Fruit fly (Drosophila melanogaster) whole organism, wandering third instar larva: ENCODE results near the gene Coq3.

Source experiments
- Abd-B ChIP-seq: fragments of >200 bp; optimal IDR thresholded peaks from 2 replicates; lab custom pipeline; 2017; ENCODE audit warnings: missing biosample characterization, missing genetic modification characterization
- CG32264 ChIP-seq: fragments of 200-800 bp; sonication (Bioruptor generic); optimal IDR thresholded peaks from 2 replicates; lab custom pipeline; 2016; ENCODE audit warnings: missing biosample characterization, missing genetic modification characterization
- CG9705 ChIP-seq: fragments of 200-800 bp; sonication (Bioruptor generic); optimal IDR thresholded peaks from 2 replicates; lab custom pipeline; 2018; ENCODE audit warnings: missing biosample characterization, mild to moderate bottlenecking, missing genetic modification characterization
- CrebA ChIP-seq: fragments of 200-800 bp; sonication (Bioruptor generic); optimal IDR thresholded peaks from 2 replicates; lab custom pipeline; 2016; ENCODE audit warnings: missing biosample characterization, mild to moderate bottlenecking, missing genetic modification characterization, borderline replicate concordance
- Dif ChIP-seq: fragments of 200-275, 200-300 bp; sonication (Bioruptor generic); optimal IDR thresholded peaks from 2 replicates; lab custom pipeline; 2018; ENCODE audit warnings: missing biosample characterization, missing genetic modification characterization; ENCODE audit not compliant: partially characterized antibody
- GATAd ChIP-seq: sonication (Bioruptor generic); optimal IDR thresholded peaks from 2 replicates; lab custom pipeline; 2016; ENCODE audit warnings: missing biosample characterization, missing genetic modification characterization
- HLH106 ChIP-seq: fragments of 200-800 bp; optimal IDR thresholded peaks from 3 replicates; lab custom pipeline; 2019; ENCODE audit warnings: missing biosample characterization, mild to moderate bottlenecking, missing genetic modification characterization, moderate library complexity
- Hnf4 ChIP-seq: fragments of 200-800 bp; sonication (Bioruptor generic); optimal IDR thresholded peaks from 2 replicates; lab custom pipeline; 2016; ENCODE audit warnings: missing biosample characterization, mild to moderate bottlenecking, missing genetic modification characterization
- Hr78 ChIP-seq: fragments of >200 bp; optimal IDR thresholded peaks from 2 replicates; lab custom pipeline; 2017; ENCODE audit warnings: missing biosample characterization, missing genetic modification characterization
- Hr83 ChIP-seq: fragments of 200-300 bp; sonication (Bioruptor generic); optimal IDR thresholded peaks from 2 replicates; lab custom pipeline; 2016; ENCODE audit warnings: missing biosample characterization, mild to moderate bottlenecking, missing genetic modification characterization, moderate library complexity; ENCODE audit not compliant: poor library complexity, severe bottlenecking
- Jra ChIP-seq: sonication (Bioruptor generic); optimal IDR thresholded peaks from 2 replicates; lab custom pipeline; 2016; ENCODE audit warnings: missing biosample characterization, missing genetic modification characterization
- Mio ChIP-seq: sonication (Bioruptor generic); optimal IDR thresholded peaks from 2 replicates; lab custom pipeline; 2016; ENCODE audit warnings: missing biosample characterization, missing genetic modification characterization
- Myc ChIP-seq: fragments of >200 bp; optimal IDR thresholded peaks from 2 replicates; lab custom pipeline; 2017
- N ChIP-seq: fragments of >200 bp; optimal IDR thresholded peaks from 2 replicates; lab custom pipeline; 2018; ENCODE audit warnings: missing biosample characterization, missing external identifiers, missing genetic modification characterization
- OdsH ChIP-seq: fragments of 200-800 bp; sonication (Bioruptor generic); optimal IDR thresholded peaks from 2 replicates; lab custom pipeline; 2016; ENCODE audit warnings: missing biosample characterization, mild to moderate bottlenecking, missing genetic modification characterization
- Rel ChIP-seq, 2 experiments: fragments of 200-800 bp; sonication (Bioruptor generic) in 1 of 2; optimal IDR thresholded peaks; 2 replicates in 1 of 2; 3 replicates in 1 of 2; lab custom pipeline; 2016 to 2019; ENCODE audit warnings: mild to moderate bottlenecking in 2 of 2, missing biosample characterization in 2 of 2, missing genetic modification characterization in 2 of 2, moderate library complexity in 1 of 2
- Sp1 ChIP-seq: fragments of 200-800 bp; sonication (Bioruptor generic); optimal IDR thresholded peaks from 3 replicates; lab custom pipeline; 2019; ENCODE audit warnings: missing biosample characterization, mild to moderate bottlenecking, missing genetic modification characterization, moderate library complexity
- Vsx2 ChIP-seq: fragments of 200-300, 225-300 bp; sonication (Bioruptor generic); optimal IDR thresholded peaks from 2 replicates; lab custom pipeline; 2018; ENCODE audit warnings: missing biosample characterization, missing genetic modification characterization; ENCODE audit not compliant: partially characterized antibody
- br ChIP-seq: fragments of 200-800 bp; sonication (Bioruptor generic); optimal IDR thresholded peaks from 2 replicates; lab custom pipeline; 2016; ENCODE audit warnings: missing biosample characterization, missing genetic modification characterization
- brk ChIP-seq: fragments of 200-800 bp; sonication (Bioruptor generic); optimal IDR thresholded peaks from 2 replicates; lab custom pipeline; 2016; ENCODE audit warnings: missing biosample characterization, mild to moderate bottlenecking, missing genetic modification characterization
- dl ChIP-seq, 2 experiments: fragments of 175-275, 200-275 bp in 1 of 2; fragments of 200-275 bp in 1 of 2; sonication (Bioruptor generic); optimal IDR thresholded peaks; lab custom pipeline; 2018; ENCODE audit warnings: mild to moderate bottlenecking in 2 of 2, missing biosample characterization in 2 of 2, missing genetic modification characterization in 2 of 2, moderate library complexity in 2 of 2; ENCODE audit not compliant: partially characterized antibody in 2 of 2, insufficient read depth in 1 of 2
- dmrt93B ChIP-seq: fragments of 200-800 bp; sonication (Bioruptor generic); optimal IDR thresholded peaks from 2 replicates; lab custom pipeline; 2018; ENCODE audit warnings: missing biosample characterization, mild to moderate bottlenecking, missing genetic modification characterization
- dsf ChIP-seq: sonication (Bioruptor generic); optimal IDR thresholded peaks from 2 replicates; lab custom pipeline; 2016; ENCODE audit warnings: missing biosample characterization, missing genetic modification characterization, borderline replicate concordance
- ey ChIP-seq: fragments of 200-800 bp; sonication (Bioruptor generic); optimal IDR thresholded peaks from 2 replicates; lab custom pipeline; 2016; ENCODE audit warnings: missing biosample characterization, missing genetic modification characterization
- foxo ChIP-seq, 2 experiments: fragments of 200-800 bp; sonication (Bioruptor generic); optimal IDR thresholded peaks; 2 replicates in 1 of 2; 3 replicates in 1 of 2; lab custom pipeline; 2016 to 2017; ENCODE audit warnings: missing biosample characterization in 2 of 2, missing genetic modification characterization in 2 of 2
- fru ChIP-seq: fragments of 200-800 bp; sonication (Bioruptor generic); optimal IDR thresholded peaks from 3 replicates; lab custom pipeline; 2016; ENCODE audit warnings: missing biosample characterization, mild to moderate bottlenecking, missing genetic modification characterization
- h ChIP-seq: fragments of 200-800 bp; sonication (Bioruptor generic); optimal IDR thresholded peaks from 3 replicates; lab custom pipeline; 2016; ENCODE audit warnings: missing biosample characterization, mild to moderate bottlenecking, missing genetic modification characterization
- jim ChIP-seq: fragments of 175-275, 200-325 bp; sonication (Bioruptor generic); optimal IDR thresholded peaks from 2 replicates; lab custom pipeline; 2016; ENCODE audit warnings: missing biosample characterization, mild to moderate bottlenecking, missing genetic modification characterization
- lola ChIP-seq: fragments of >200 bp; optimal IDR thresholded peaks from 2 replicates; lab custom pipeline; 2017; ENCODE audit warnings: missing biosample characterization, missing genetic modification characterization
- pan ChIP-seq: fragments of >200 bp; optimal IDR thresholded peaks from 2 replicates; lab custom pipeline; 2017
- psq ChIP-seq: fragments of 200-800 bp; sonication (Bioruptor generic); optimal IDR thresholded peaks from 3 replicates; lab custom pipeline; 2017; ENCODE audit warnings: missing biosample characterization, mild to moderate bottlenecking, missing genetic modification characterization, moderate library complexity
- rgr ChIP-seq: fragments of 200-800 bp; sonication (Bioruptor generic); optimal IDR thresholded peaks from 3 replicates; lab custom pipeline; 2016; ENCODE audit warnings: missing biosample characterization, mild to moderate bottlenecking, missing genetic modification characterization
- sage ChIP-seq: fragments of 200-800 bp; sonication (Bioruptor generic); optimal IDR thresholded peaks from 2 replicates; lab custom pipeline; 2016; ENCODE audit warnings: missing biosample characterization, mild to moderate bottlenecking, missing genetic modification characterization
- sv ChIP-seq: fragments of 200-800 bp; sonication (Bioruptor generic); optimal IDR thresholded peaks from 3 replicates; lab custom pipeline; 2016; ENCODE audit warnings: missing biosample characterization, missing genetic modification characterization
- tai ChIP-seq: sonication (Bioruptor generic); optimal IDR thresholded peaks from 2 replicates; lab custom pipeline; 2016; ENCODE audit warnings: missing biosample characterization, missing genetic modification characterization
- usp ChIP-seq: fragments of >200 bp; optimal IDR thresholded peaks from 2 replicates; lab custom pipeline; 2017; ENCODE audit warnings: missing biosample characterization, missing genetic modification characterization
- woc ChIP-seq: sonication (Bioruptor generic); optimal IDR thresholded peaks from 2 replicates; lab custom pipeline; 2016; ENCODE audit warnings: missing biosample characterization, mild to moderate bottlenecking, missing genetic modification characterization

Coq3 gene

dm6 chr2L:21113546-21113945 lies 44.9 kb downstream of the Coq3 start:
- no peak for TF ChIP-seq lola (GFP tag; lab: Kevin White, UChicago)
- peak; percentile 41 for TF ChIP-seq Hnf4 (GFP tag; lab: Kevin White, UChicago)
- no peak for TF ChIP-seq CrebA (GFP tag; lab: Kevin White, UChicago)
- no peak for TF ChIP-seq foxo (GFP tag; optimal IDR thresholded peaks at IDR 0.05; lab: Kevin White, UChicago)
- TF ChIP-seq HLH106, result no peak
- TF ChIP-seq psq (GFP tag; lab: Kevin White, UChicago), result peak; percentile 4
- no peak for TF ChIP-seq woc (GFP tag; lab: Kevin White, UChicago)
- no peak for TF ChIP-seq Abd-B (GFP tag; lab: Kevin White, UChicago)
- TF ChIP-seq brk (GFP tag; lab: Kevin White, UChicago), result no peak
- TF ChIP-seq sv (GFP tag; lab: Kevin White, UChicago), result no peak
- no peak for TF ChIP-seq Rel (GFP tag; optimal IDR thresholded peaks at IDR 0.05; lab: Kevin White, UChicago)
- peak; percentile 40 for TF ChIP-seq Rel (tag; optimal IDR thresholded peaks at IDR 0.05; lab: Kevin White, UChicago)
- peak; percentile 31 for TF ChIP-seq Hr83 (GFP tag; lab: Kevin White, UChicago)
- no peak for TF ChIP-seq Sp1 (GFP tag; lab: Kevin White, UChicago)
- TF ChIP-seq pan, result no peak
- no peak for TF ChIP-seq Mio (GFP tag; lab: Kevin White, UChicago)
- no peak for TF ChIP-seq jim (GFP tag; lab: Kevin White, UChicago)
- TF ChIP-seq ey (GFP tag; lab: Kevin White, UChicago), result no peak
- peak; percentile 4 for TF ChIP-seq tai (GFP tag; lab: Kevin White, UChicago)
- no peak for TF ChIP-seq fru (GFP tag; lab: Kevin White, UChicago)
- no peak for TF ChIP-seq Dif
- TF ChIP-seq CG9705, result no peak
- TF ChIP-seq dl (GFP tag; optimal IDR thresholded peaks at IDR 0.05; lab: Kevin White, UChicago; ENCODE audit: insufficient read depth in 1 of 2, partially characterized antibody in 2 of 2), result no peak
- TF ChIP-seq GATAd (GFP tag; lab: Kevin White, UChicago), result no peak
- TF ChIP-seq sage (GFP tag; lab: Kevin White, UChicago), result no peak
- TF ChIP-seq Jra (GFP tag; lab: Kevin White, UChicago), result no peak
- TF ChIP-seq CG32264 (GFP tag; lab: Kevin White, UChicago), result peak; percentile 10
- no peak for TF ChIP-seq OdsH (GFP tag; lab: Kevin White, UChicago)
- TF ChIP-seq Vsx2 (GFP tag; lab: Kevin White, UChicago), result no peak
- TF ChIP-seq usp (GFP tag; lab: Kevin White, UChicago), result no peak
- no peak for TF ChIP-seq dmrt93B (GFP tag; lab: Kevin White, UChicago)
- no peak for TF ChIP-seq Hr78 (GFP tag; lab: Kevin White, UChicago)
- no peak for TF ChIP-seq rgr (GFP tag; lab: Kevin White, UChicago)
- no peak for TF ChIP-seq dsf
- no peak for TF ChIP-seq Myc (lab: Kevin White, UChicago)
- peak; percentile 51 for TF ChIP-seq br (GFP tag; lab: Kevin White, UChicago)
- no peak for TF ChIP-seq N (GFP tag; lab: Kevin White, UChicago)

- TF ChIP-seq h (GFP tag; lab: Kevin White, UChicago) (no peak), lola (GFP tag; lab: Kevin White, UChicago) (no peak), N (GFP tag; lab: Kevin White, UChicago) (no peak), Hr78 (GFP tag; lab: Kevin White, UChicago) (no peak), dmrt93B (GFP tag; lab: Kevin White, UChicago) (no peak), pan (no peak), Jra (GFP tag; lab: Kevin White, UChicago) (no peak), Myc (lab: Kevin White, UChicago) (no peak), Abd-B (GFP tag; lab: Kevin White, UChicago) (no peak), foxo (GFP tag; optimal IDR thresholded peaks at IDR 0.05; lab: Kevin White, UChicago) (no peak), CrebA (GFP tag; lab: Kevin White, UChicago) (no peak)
Measured at dm6 chr2L:21111849-21112248, 46.6 kb downstream of the Coq3 start.
